Worm (Caenorhabditis elegans): ENCODE data around the gene mob-2.
A peak's percentile ranks its signal among the peaks of the same experiment; 100 is the strongest.

Gene mob-2

ce11 chrX:13147105-13147504, 22.8 kb downstream of the mob-2 start (continued):
- no peak for TF ChIP-seq gei-8 (GFP tag; optimal IDR thresholded peaks at IDR 0.05)
- no peak for TF ChIP-seq duxl-1 (tag; optimal IDR thresholded peaks at IDR 0.05; ENCODE audit: poor library complexity)
- no peak for TF ChIP-seq php-3 (GFP tag; IDR thresholded peaks at IDR 0.05)
- TF ChIP-seq attf-4 (tag; optimal IDR thresholded peaks at IDR 0.05) = no peak
- no peak for TF ChIP-seq sdz-12 (GFP tag; optimal IDR thresholded peaks at IDR 0.05)
- no peak for TF ChIP-seq lin-15B (tag; optimal IDR thresholded peaks at IDR 0.05)
- no peak for TF ChIP-seq jun-1 (tag; optimal IDR thresholded peaks at IDR 0.05)
- no peak for TF ChIP-seq ZK337.2 (GFP tag; IDR thresholded peaks at IDR 0.05)
- no peak for TF ChIP-seq pha-4 (GFP tag; IDR thresholded peaks at IDR 0.05)
- no peak for TF ChIP-seq pha-4 (tag; optimal IDR thresholded peaks at IDR 0.05)
- no peak for TF ChIP-seq mxl-2 (GFP tag; conservative IDR thresholded peaks at IDR 0.05)
- TF ChIP-seq madf-5 (GFP tag; IDR thresholded peaks at IDR 0.05) = no peak
- TF ChIP-seq nhr-11 (tag; optimal IDR thresholded peaks at IDR 0.05) = peak; percentile 44
- TF ChIP-seq nhr-28 (tag; optimal IDR thresholded peaks at IDR 0.05) = no peak
- TF ChIP-seq zip-2 (tag; optimal IDR thresholded peaks at IDR 0.05) = no peak
- TF ChIP-seq F49E8.2 (tag; optimal IDR thresholded peaks at IDR 0.05; ENCODE audit: borderline replicate concordance) = no peak
- no peak for TF ChIP-seq Y48G9A.11 (GFP tag; IDR thresholded peaks at IDR 0.05)
- no peak for TF ChIP-seq ama-1 (optimal IDR thresholded peaks at IDR 0.05)
- TF ChIP-seq lin-38 (GFP tag; IDR thresholded peaks at IDR 0.05) = no peak
- no peak for TF ChIP-seq F10B5.3 (tag; optimal IDR thresholded peaks at IDR 0.05)

- peak in 1 of 2 experiments; percentile 87 for TF ChIP-seq unc-62 (GFP tag; optimal IDR thresholded peaks at IDR 0.05 in 1 of 2)
- no peak for TF ChIP-seq unc-62 (tag; optimal IDR thresholded peaks at IDR 0.05)
- TF ChIP-seq lir-3 (tag; optimal IDR thresholded peaks at IDR 0.05) = no peak
- peak; percentile 95 for TF ChIP-seq aha-1 (tag)
Observed at ce11 chrX:13145988-13146873, 23.6 kb downstream of the mob-2 start.

- TF ChIP-seq F10B5.3 (tag; optimal IDR thresholded peaks at IDR 0.05) (peak; percentile 56), lim-7 (GFP tag; IDR thresholded peaks at IDR 0.05) (peak; percentile 67), unc-39 (tag; optimal IDR thresholded peaks at IDR 0.05) (no peak), fkh-10 (GFP tag; optimal IDR thresholded peaks at IDR 0.05) (peak; percentile 96), attf-4 (tag; optimal IDR thresholded peaks at IDR 0.05) (peak; percentile 5), dmd-9 (GFP tag; IDR thresholded peaks at IDR 0.05) (peak; percentile 79), unc-62 (GFP tag; optimal IDR thresholded peaks at IDR 0.05 in 1 of 2) (peak; percentile 34 to 99), unc-62 (tag; optimal IDR thresholded peaks at IDR 0.05) (no peak), snpc-4 (tag; optimal IDR thresholded peaks at IDR 0.05) (no peak), nhr-11 (tag; optimal IDR thresholded peaks at IDR 0.05) (peak; percentile 88), mep-1 (tag; optimal IDR thresholded peaks at IDR 0.05) (peak; percentile 98), nhr-42 (GFP tag; IDR thresholded peaks at IDR 0.05) (peak; percentile 85; the same call in 1 of the 2 replicates), lin-15B (tag; optimal IDR thresholded peaks at IDR 0.05) (no peak), dpl-1 (GFP tag; optimal IDR thresholded peaks at IDR 0.05) (peak; percentile 53), ceh-28 (tag; optimal IDR thresholded peaks at IDR 0.05) (peak; percentile 69), lin-1 (GFP tag; IDR thresholded peaks at IDR 0.05) (peak; percentile 82), cey-2 (tag; optimal IDR thresholded peaks at IDR 0.05; ENCODE audit: borderline replicate concordance, insufficient read depth) (peak; percentile 26), F37D6.2 (tag; optimal IDR thresholded peaks at IDR 0.05) (peak; percentile 93), hif-1 (tag; optimal IDR thresholded peaks at IDR 0.05) (peak; percentile 73 to 94), ces-1 (GFP tag; optimal IDR thresholded peaks at IDR 0.05) (peak; percentile 40), F49E8.2 (tag; optimal IDR thresholded peaks at IDR 0.05; ENCODE audit: borderline replicate concordance) (no peak), php-3 (GFP tag; IDR thresholded peaks at IDR 0.05) (peak; percentile 85; the same call in 1 of the 2 replicates), mdt-29 (GFP tag; IDR thresholded peaks at IDR 0.05) (peak; percentile 94), daf-19 (GFP tag; conservative IDR thresholded peaks at IDR 0.05) (peak; percentile 63; the same call in 1 of the 2 replicates), lin-29 (GFP tag; IDR thresholded peaks at IDR 0.05) (no peak; the same call in 1 of the 2 replicates), D1046.2 (GFP tag; IDR thresholded peaks at IDR 0.05) (no peak), R02D3.7 (tag; optimal IDR thresholded peaks at IDR 0.05) (no peak), F44E2.7 (GFP tag; IDR thresholded peaks at IDR 0.05) (0 out of 2 replicates have a peak, but pooled peaks have one; percentile 22), Y5F2A.4 (GFP tag; optimal IDR thresholded peaks at IDR 0.05) (peak; percentile 46)
Observed at ce11 chrX:13144975-13145618, 24.8 kb downstream of the mob-2 start.

Data from whole organism, L4 larva.